Fruit fly (Drosophila melanogaster): ENCODE data around the gene Gnpnat.

Gnpnat gene

DNA sequence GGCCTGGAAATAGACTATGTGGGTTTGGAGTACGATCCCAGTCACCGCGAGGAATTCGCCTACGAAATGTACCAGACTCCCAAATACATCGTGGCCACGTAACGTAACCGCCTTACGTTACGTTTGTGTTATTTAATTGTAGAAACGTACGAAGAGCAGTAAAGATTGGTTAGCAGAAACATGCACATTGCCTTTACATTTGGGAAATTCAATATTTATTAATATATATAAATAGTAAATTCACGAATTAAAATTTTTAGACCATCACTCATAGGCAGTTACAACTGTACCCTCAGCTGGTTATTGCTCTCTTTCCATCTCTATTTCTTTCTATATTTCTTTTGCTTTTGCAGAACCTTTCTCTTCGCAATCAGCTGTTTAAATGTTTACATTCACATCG is at the start of gene Gnpnat (continued):
- TF ChIP-seq Nf-YB (GFP tag; optimal IDR thresholded peaks at IDR 0.05) (peak; percentile 8), nmo (GFP tag; optimal IDR thresholded peaks at IDR 0.05) (peak; percentile 54), bbx (GFP tag; IDR thresholded peaks at IDR 0.05; ENCODE audit: partially characterized antibody) (no peak), CG10543 (GFP tag; optimal IDR thresholded peaks at IDR 0.05) (no peak), mirr (GFP tag; optimal IDR thresholded peaks at IDR 0.05) (no peak), Opbp (GFP tag; IDR thresholded peaks at IDR 0.05; ENCODE audit: partially characterized antibody) (no peak), CG17385 (GFP tag; optimal IDR thresholded peaks at IDR 0.05) (peak; percentile 48), CG16813 (GFP tag; IDR thresholded peaks at IDR 0.05; ENCODE audit: partially characterized antibody) (no peak), CG12942 (GFP tag; optimal IDR thresholded peaks at IDR 0.05) (peak; percentile 4), Fer3 (tag; optimal IDR thresholded peaks at IDR 0.05) (peak; percentile 67), CG9797 (GFP tag; optimal IDR thresholded peaks at IDR 0.05) (no peak), Dp (GFP tag; optimal IDR thresholded peaks at IDR 0.05) (no peak), CG15479 (GFP tag; optimal IDR thresholded peaks at IDR 0.05) (no peak), BtbVII (GFP tag; optimal IDR thresholded peaks at IDR 0.05) (peak; percentile 50), repo (GFP tag; optimal IDR thresholded peaks at IDR 0.05) (no peak), lola (GFP tag; optimal IDR thresholded peaks at IDR 0.05) (peak in 1 of 3 experiments; percentile 27), CG30403 (GFP tag; optimal IDR thresholded peaks at IDR 0.05) (peak; percentile 64), Hr78 (GFP tag; optimal IDR thresholded peaks at IDR 0.05) (no peak), CG10565 (GFP tag; optimal IDR thresholded peaks at IDR 0.05) (no peak), kay (GFP tag; optimal IDR thresholded peaks at IDR 0.05) (no peak), seq (GFP tag; IDR thresholded peaks at IDR 0.05) (no peak), ems (GFP tag; optimal IDR thresholded peaks at IDR 0.05) (no peak), CG15269 (tag; optimal IDR thresholded peaks at IDR 0.05) (peak; percentile 62), CG8089 (GFP tag; optimal IDR thresholded peaks at IDR 0.05) (no peak), CG7745 (tag; optimal IDR thresholded peaks at IDR 0.05) (no peak), CG6689 (GFP tag; IDR thresholded peaks at IDR 0.05) (no peak), pros (GFP tag; optimal IDR thresholded peaks at IDR 0.05) (no peak), CG14965 (GFP tag; optimal IDR thresholded peaks at IDR 0.05; ENCODE audit: borderline replicate concordance) (no peak), CG9437 (GFP tag; optimal IDR thresholded peaks at IDR 0.05) (peak; percentile 99), jumu (GFP tag; optimal IDR thresholded peaks at IDR 0.05) (peak; percentile 12), Elba2 (GFP tag; optimal IDR thresholded peaks at IDR 0.05) (no peak), Awh (GFP tag; IDR thresholded peaks at IDR 0.05) (no peak), CG7928 (GFP tag; optimal IDR thresholded peaks at IDR 0.05) (no peak), cg (GFP tag; optimal IDR thresholded peaks at IDR 0.05) (no peak), vvl (GFP tag; IDR thresholded peaks at IDR 0.05) (no peak), CG10147 (GFP tag; optimal IDR thresholded peaks at IDR 0.05) (peak; percentile 41), CG11456 (GFP tag; IDR thresholded peaks at IDR 0.05) (no peak), CG11085 (GFP tag; IDR thresholded peaks at IDR 0.05) (no peak), CG12769 (tag; optimal IDR thresholded peaks at IDR 0.05) (peak; percentile 21), cwo (GFP tag; optimal IDR thresholded peaks at IDR 0.05) (peak; percentile 36), maf-S (GFP tag; optimal IDR thresholded peaks at IDR 0.05) (peak; percentile 3), dmrt11E (tag; optimal IDR thresholded peaks at IDR 0.05) (peak; percentile 51), pho (GFP tag; optimal IDR thresholded peaks at IDR 0.05) (no peak), ase (GFP tag; IDR thresholded peaks at IDR 0.05) (no peak), CG18599 (GFP tag; optimal IDR thresholded peaks at IDR 0.05) (peak; percentile 81), H2.0 (GFP tag; IDR thresholded peaks at IDR 0.05) (no peak), CG6813 (GFP tag; optimal IDR thresholded peaks at IDR 0.05) (peak; percentile 61), Hr3 (GFP tag; optimal IDR thresholded peaks at IDR 0.05) (peak; percentile 6), CG3995 (GFP tag; optimal IDR thresholded peaks at IDR 0.05) (no peak), grau (tag; optimal IDR thresholded peaks at IDR 0.05) (peak; percentile 96)
